Fruit fly (Drosophila melanogaster): Measurements from ENCODE around the gene CG17260.
A peak's percentile ranks its signal among the peaks of the same experiment; 100 is the strongest.

The CG17260 gene

DNA sequence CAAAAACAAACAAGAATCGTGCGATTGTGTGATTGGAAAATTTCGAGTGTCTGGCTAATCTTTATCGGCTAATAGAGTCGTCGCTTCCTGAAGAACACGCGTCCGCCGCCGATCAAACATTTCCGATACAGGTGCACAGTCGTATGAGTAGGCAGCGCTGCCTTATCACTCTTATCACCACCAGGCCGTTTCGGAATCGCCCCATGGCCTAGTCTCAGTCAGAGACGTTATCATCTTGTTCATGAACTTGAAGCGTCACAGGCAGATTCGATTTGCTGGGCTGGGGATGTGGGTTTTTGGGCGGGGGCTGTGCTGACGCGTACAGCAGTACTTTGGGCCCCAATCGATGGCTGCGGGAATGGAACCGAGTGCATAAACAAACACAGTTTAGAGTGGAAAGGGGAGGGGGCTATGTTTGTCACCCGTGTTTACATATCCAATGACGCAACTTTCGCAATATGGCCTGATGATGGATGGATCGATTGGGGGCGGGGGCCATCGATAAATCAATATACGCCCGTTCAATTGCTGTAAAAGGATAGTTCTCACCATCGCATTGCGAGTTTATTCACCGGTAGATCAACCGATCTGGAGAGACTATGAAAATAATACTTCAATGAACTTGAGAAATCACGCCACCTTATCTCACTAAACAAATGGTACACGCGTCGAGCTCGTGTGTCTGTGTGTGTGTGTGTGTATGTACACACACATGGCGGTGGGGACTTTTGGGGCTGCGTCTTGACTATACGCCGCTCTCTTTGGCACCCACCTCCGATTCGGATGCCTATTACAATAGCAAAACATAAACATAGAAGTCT is 21.1 kb downstream of the CG17260 start (continued):
- TF ChIP-seq CG12769 (tag; optimal IDR thresholded peaks at IDR 0.05) (peak; percentile 32), sima (GFP tag; optimal IDR thresholded peaks at IDR 0.05) (no peak), Hey (tag; optimal IDR thresholded peaks at IDR 0.05) (peak; percentile 95), lov (optimal IDR thresholded peaks at IDR 0.05) (no peak), lov (GFP tag; IDR thresholded peaks at IDR 0.05) (no peak), Pdp1 (GFP tag; optimal IDR thresholded peaks at IDR 0.05) (peak in 1 of 2 experiments; percentile 64), Ets97D (GFP tag; optimal IDR thresholded peaks at IDR 0.05) (no peak), Vsx1 (GFP tag; optimal IDR thresholded peaks at IDR 0.05) (peak; percentile 98), D (optimal IDR thresholded peaks at IDR 0.05) (no peak), D (GFP tag; optimal IDR thresholded peaks at IDR 0.05) (peak; percentile 0), CG6689 (GFP tag; IDR thresholded peaks at IDR 0.05) (0 out of 2 replicates have a peak, but pooled peaks have one; percentile 10), Stat92E (GFP tag; optimal IDR thresholded peaks at IDR 0.05) (no peak), Mes4 (GFP tag; optimal IDR thresholded peaks at IDR 0.05) (no peak), wek (GFP tag; optimal IDR thresholded peaks at IDR 0.05) (peak; percentile 27), ab (GFP tag; optimal IDR thresholded peaks at IDR 0.05) (no peak)

DNA sequence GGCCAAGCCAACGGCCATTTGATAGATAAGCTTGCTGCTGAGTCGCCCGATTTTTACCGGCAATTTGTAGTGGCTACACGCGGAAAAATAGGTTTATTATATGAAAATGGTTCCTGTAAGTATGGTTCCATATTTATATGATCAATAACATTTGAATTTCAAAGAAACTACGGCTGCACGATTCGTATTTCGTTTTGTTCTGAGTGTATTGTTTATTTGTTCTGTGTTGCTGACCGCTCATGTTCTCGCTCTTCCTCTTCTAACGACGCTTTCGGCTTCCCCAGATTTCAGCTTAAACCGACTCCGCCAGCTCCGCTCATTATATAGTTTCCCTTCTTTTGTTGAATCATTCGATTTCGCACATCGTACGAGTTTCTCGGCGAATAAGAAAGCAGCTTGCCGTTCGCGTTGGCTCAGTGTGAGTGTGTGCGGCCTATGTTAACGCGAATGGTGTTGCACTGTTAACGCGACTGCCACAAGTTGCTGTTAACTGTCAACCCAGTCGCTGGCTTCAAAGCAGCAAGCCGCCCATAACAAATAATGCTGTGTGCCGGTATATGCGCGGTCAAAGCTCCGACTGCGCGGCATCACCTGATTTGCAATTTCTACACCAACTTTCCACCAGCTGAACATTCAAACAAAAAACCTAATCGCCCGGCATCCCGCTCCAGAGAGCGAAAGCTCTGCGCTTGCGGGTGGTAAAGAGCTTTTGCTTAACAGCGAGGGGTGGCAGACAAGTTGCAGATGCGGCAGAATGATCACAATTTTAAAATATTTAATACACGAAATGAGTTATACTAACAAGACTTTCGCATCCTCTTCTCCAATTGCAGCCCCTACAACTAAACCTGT is 22.0 kb downstream of the CG17260 start:
- TF ChIP-seq CG10366 (GFP tag; IDR thresholded peaks at IDR 0.05) (peak; percentile 37), CG9727 (GFP tag; optimal IDR thresholded peaks at IDR 0.05) (peak; percentile 38), cwo (GFP tag; optimal IDR thresholded peaks at IDR 0.05) (peak; percentile 39), CG3281 (GFP tag; optimal IDR thresholded peaks at IDR 0.05) (peak; percentile 44), sens (GFP tag) (peak; percentile 15), CG16863 (GFP tag; optimal IDR thresholded peaks at IDR 0.05) (no peak), lilli (GFP tag; optimal IDR thresholded peaks at IDR 0.05) (peak; percentile 64), MBD-R2 (GFP tag; IDR thresholded peaks at IDR 0.05) (peak; percentile 7; the same call in 1 of the 2 replicates), stc (GFP tag; IDR thresholded peaks at IDR 0.05) (no peak), Gug (GFP tag; IDR thresholded peaks at IDR 0.05) (peak; percentile 20; the same call in 1 of the 4 replicates), ERR (GFP tag; optimal IDR thresholded peaks at IDR 0.05) (no peak), CG30403 (GFP tag; optimal IDR thresholded peaks at IDR 0.05) (peak; percentile 56), CG32532 (GFP tag; IDR thresholded peaks at IDR 0.05) (peak; percentile 48; the same call in 1 of the 2 replicates), Meics (GFP tag; optimal IDR thresholded peaks at IDR 0.05) (peak; percentile 61), D (optimal IDR thresholded peaks at IDR 0.05) (no peak), D (GFP tag; optimal IDR thresholded peaks at IDR 0.05) (no peak), CG9817 (tag; optimal IDR thresholded peaks at IDR 0.05) (peak; percentile 29), Pdp1 (GFP tag; optimal IDR thresholded peaks at IDR 0.05) (peak in 1 of 2 experiments; percentile 23), mld (GFP tag; IDR thresholded peaks at IDR 0.05; ENCODE audit: partially characterized antibody) (no peak), CG13287 (GFP tag; IDR thresholded peaks at IDR 0.05; ENCODE audit: partially characterized antibody) (0 out of 2 replicates have a peak, but pooled peaks have one; percentile 35), Hsf (GFP tag; optimal IDR thresholded peaks at IDR 0.05) (peak; percentile 1), Dp (GFP tag; optimal IDR thresholded peaks at IDR 0.05) (peak; percentile 21), Dip3 (GFP tag; optimal IDR thresholded peaks at IDR 0.05) (peak; percentile 69), dmrt99B (tag; optimal IDR thresholded peaks at IDR 0.05) (no peak), CG2678 (tag; optimal IDR thresholded peaks at IDR 0.05) (peak; percentile 37), CHES-1-like (GFP tag; optimal IDR thresholded peaks at IDR 0.05) (peak; percentile 52), CG10565 (GFP tag; optimal IDR thresholded peaks at IDR 0.05) (no peak), CG3847 (GFP tag; IDR thresholded peaks at IDR 0.05) (peak; percentile 39; the same call in 1 of the 2 replicates), Sry-δ (GFP tag; optimal IDR thresholded peaks at IDR 0.05) (no peak), CG18476 (GFP tag; optimal IDR thresholded peaks at IDR 0.05) (peak; percentile 94), Ada2b (GFP tag; IDR thresholded peaks at IDR 0.05) (peak; percentile 31; the same call in 1 of the 2 replicates), gsb (GFP tag; IDR thresholded peaks at IDR 0.05) (no peak), chn (GFP tag; optimal IDR thresholded peaks at IDR 0.05) (peak; percentile 37), Fer3 (tag; optimal IDR thresholded peaks at IDR 0.05) (peak; percentile 30)

All from whole organism, embryonic.